Fruit fly (Drosophila melanogaster): ENCODE results near the gene Rga.
A peak's percentile ranks its signal among the peaks of the same experiment; 100 is the strongest.

Gene Rga

dm6 chr3R:5654692-5655181 lies 41.8 kb upstream of the Rga start, which contains the start of the genes elm and MED27 (continued):
- peak; percentile 88 for TF ChIP-seq Fer1 (GFP tag; optimal IDR thresholded peaks at IDR 0.05)
- TF ChIP-seq CG1024 (GFP tag; IDR thresholded peaks at IDR 0.05): peak; percentile 60; the same call in 1 of the 2 replicates
- TF ChIP-seq Sry-δ (GFP tag; optimal IDR thresholded peaks at IDR 0.05): peak; percentile 99
- TF ChIP-seq CG6689 (GFP tag; IDR thresholded peaks at IDR 0.05): peak; percentile 93
- TF ChIP-seq NfI (GFP tag; optimal IDR thresholded peaks at IDR 0.05): peak; percentile 90
- peak; percentile 67 for TF ChIP-seq CG11398 (GFP tag; optimal IDR thresholded peaks at IDR 0.05)
- peak; percentile 64 for TF ChIP-seq exex (tag; optimal IDR thresholded peaks at IDR 0.05)
- peak; percentile 91 for TF ChIP-seq B-H1 (GFP tag; IDR thresholded peaks at IDR 0.05)
- TF ChIP-seq fd64A (GFP tag; optimal IDR thresholded peaks at IDR 0.05): no peak
- TF ChIP-seq CG17359 (tag; optimal IDR thresholded peaks at IDR 0.05): peak; percentile 89
- TF ChIP-seq zfh1 (GFP tag; IDR thresholded peaks at IDR 0.05): peak; percentile 94
- peak; percentile 96 for TF ChIP-seq tin (GFP tag; optimal IDR thresholded peaks at IDR 0.05)
- peak; percentile 98 for TF ChIP-seq CG30403 (GFP tag; optimal IDR thresholded peaks at IDR 0.05)
- TF ChIP-seq CG7786 (GFP tag; optimal IDR thresholded peaks at IDR 0.05): peak; percentile 91
- peak; percentile 87 for TF ChIP-seq Atf6 (GFP tag; IDR thresholded peaks at IDR 0.05)
- peak; percentile 35 for TF ChIP-seq ash1 (GFP tag; optimal IDR thresholded peaks at IDR 0.05)
- peak; percentile 73 for TF ChIP-seq gcm (GFP tag; optimal IDR thresholded peaks at IDR 0.05)
- peak; percentile 96 for TF ChIP-seq MESR4 (GFP tag; optimal IDR thresholded peaks at IDR 0.05)
- peak; percentile 73 for TF ChIP-seq her (GFP tag; optimal IDR thresholded peaks at IDR 0.05)
- peak; percentile 92 for TF ChIP-seq CG2116 (GFP tag; optimal IDR thresholded peaks at IDR 0.05)
- TF ChIP-seq H15 (GFP tag; IDR thresholded peaks at IDR 0.05): peak; percentile 93
- TF ChIP-seq CG10274 (GFP tag; optimal IDR thresholded peaks at IDR 0.05): peak; percentile 68
- no peak for TF ChIP-seq dmrt99B (tag; optimal IDR thresholded peaks at IDR 0.05)
- peak; percentile 91 for TF ChIP-seq Dad (GFP tag; optimal IDR thresholded peaks at IDR 0.05)
- peak; percentile 85 for TF ChIP-seq CG3281 (GFP tag; optimal IDR thresholded peaks at IDR 0.05)
- TF ChIP-seq CG11560 (tag; IDR thresholded peaks at IDR 0.05): peak; percentile 83
- TF ChIP-seq HLH3B (GFP tag; IDR thresholded peaks at IDR 0.05): peak; percentile 91
- peak; percentile 95 for TF ChIP-seq CG4424 (GFP tag; optimal IDR thresholded peaks at IDR 0.05)
- peak; percentile 65 for TF ChIP-seq tna (GFP tag; IDR thresholded peaks at IDR 0.05; ENCODE audit: partially characterized antibody)
- peak; percentile 90 for TF ChIP-seq PHDP (tag; optimal IDR thresholded peaks at IDR 0.05)
- TF ChIP-seq Ets65A (GFP tag): peak; percentile 100
- TF ChIP-seq CG3995 (GFP tag; optimal IDR thresholded peaks at IDR 0.05): peak; percentile 66
- peak; percentile 98 for TF ChIP-seq Dll (GFP tag; IDR thresholded peaks at IDR 0.05; ENCODE audit: partially characterized antibody)
- peak; percentile 80 for TF ChIP-seq ab (GFP tag; optimal IDR thresholded peaks at IDR 0.05)
- TF ChIP-seq btn (GFP tag; optimal IDR thresholded peaks at IDR 0.05): peak; percentile 71
- peak; percentile 53 for TF ChIP-seq schlank (tag; optimal IDR thresholded peaks at IDR 0.05)
- TF ChIP-seq br (optimal IDR thresholded peaks at IDR 0.05): no peak
- TF ChIP-seq Sox102F (GFP tag; optimal IDR thresholded peaks at IDR 0.05): peak; percentile 92
- TF ChIP-seq Atf3 (GFP tag; optimal IDR thresholded peaks at IDR 0.05): peak; percentile 87
- peak; percentile 98 for TF ChIP-seq CG16813 (GFP tag; IDR thresholded peaks at IDR 0.05; ENCODE audit: partially characterized antibody)
- TF ChIP-seq Drgx (GFP tag; IDR thresholded peaks at IDR 0.05): peak; percentile 81
- TF ChIP-seq CG8765 (GFP tag; IDR thresholded peaks at IDR 0.05): peak; percentile 92
- peak; percentile 95 for TF ChIP-seq CG32772 (GFP tag; IDR thresholded peaks at IDR 0.05)
- peak; percentile 79 for TF ChIP-seq disco-r (GFP tag; optimal IDR thresholded peaks at IDR 0.05)
- TF ChIP-seq ham (GFP tag; IDR thresholded peaks at IDR 0.05): peak; percentile 80
- peak; percentile 91 for TF ChIP-seq CG4617 (GFP tag; optimal IDR thresholded peaks at IDR 0.05; ENCODE audit: borderline replicate concordance)
- TF ChIP-seq esg (GFP tag; conservative IDR thresholded peaks at IDR 0.05): peak; percentile 93
- TF ChIP-seq fd102C (GFP tag; optimal IDR thresholded peaks at IDR 0.05): peak; percentile 79
- peak; percentile 86 for TF ChIP-seq Oli (tag; optimal IDR thresholded peaks at IDR 0.05)
- TF ChIP-seq pum (GFP tag; optimal IDR thresholded peaks at IDR 0.05): peak; percentile 94
- no peak for TF ChIP-seq fru (optimal IDR thresholded peaks at IDR 0.05)
- peak; percentile 85 for TF ChIP-seq peb (GFP tag; IDR thresholded peaks at IDR 0.05)

All from whole organism, embryonic.